Fruit fly (Drosophila melanogaster): ENCODE results near the gene CG10803.

dm6 chrX:3481034-3481433 lies 4.4 kb upstream of the CG10803 start:
- TF ChIP-seq CG8478 (optimal IDR thresholded peaks at IDR 0.05) (no peak), CTCF (optimal IDR thresholded peaks at IDR 0.05) (peak; percentile 92 to 95)

All from S2 (cell line).